Fruit fly (Drosophila melanogaster): ENCODE results near the gene D1.

dm6 chr3R:9233763-9234162, 6.7 kb downstream of the D1 start:
- TF ChIP-seq CG8478 (optimal IDR thresholded peaks at IDR 0.05) (no peak), CTCF (optimal IDR thresholded peaks at IDR 0.05) (no peak)

Data from S2 (cell line).